Fruit fly (Drosophila melanogaster): ENCODE measurements around the gene TTLL3B.
A peak's percentile ranks its signal among the peaks of the same experiment; 100 is the strongest.

The TTLL3B gene

dm6 chr2L:6693794-6694254 is 38.8 kb upstream of the TTLL3B start (continued):
- TF ChIP-seq sqz (GFP tag; optimal IDR thresholded peaks at IDR 0.05) = peak; percentile 31
- TF ChIP-seq CG4854 (GFP tag; optimal IDR thresholded peaks at IDR 0.05) = no peak
- peak; percentile 19 for TF ChIP-seq CG15011 (GFP tag; optimal IDR thresholded peaks at IDR 0.05)
- TF ChIP-seq Nf-YB (GFP tag; optimal IDR thresholded peaks at IDR 0.05) = peak; percentile 37
- TF ChIP-seq Hand (GFP tag; optimal IDR thresholded peaks at IDR 0.05) = peak; percentile 45
- TF ChIP-seq knrl (GFP tag; IDR thresholded peaks at IDR 0.05; ENCODE audit: partially characterized antibody) = no peak
- TF ChIP-seq usp (GFP tag; optimal IDR thresholded peaks at IDR 0.05) = no peak
- no peak for TF ChIP-seq Hey (tag; optimal IDR thresholded peaks at IDR 0.05)
- no peak for TF ChIP-seq zfh1 (GFP tag; IDR thresholded peaks at IDR 0.05)
- TF ChIP-seq CG30403 (GFP tag; optimal IDR thresholded peaks at IDR 0.05) = peak; percentile 70
- peak in 1 of 2 experiments; percentile 22 for TF ChIP-seq Hr78 (GFP tag; optimal IDR thresholded peaks at IDR 0.05)
- TF ChIP-seq Doc3 (GFP tag; IDR thresholded peaks at IDR 0.05; ENCODE audit: partially characterized antibody) = no peak
- no peak for TF ChIP-seq bab2 (GFP tag; optimal IDR thresholded peaks at IDR 0.05)
- no peak for TF ChIP-seq GATAe (GFP tag; conservative IDR thresholded peaks at IDR 0.05)
- TF ChIP-seq CG33557 (GFP tag; optimal IDR thresholded peaks at IDR 0.05) = peak; percentile 48
- TF ChIP-seq CG13123 (GFP tag; optimal IDR thresholded peaks at IDR 0.05) = no peak
- no peak for TF ChIP-seq CG15073 (GFP tag; optimal IDR thresholded peaks at IDR 0.05)
- TF ChIP-seq az2 (GFP tag; optimal IDR thresholded peaks at IDR 0.05) = peak; percentile 37
- TF ChIP-seq CG10654 (GFP tag; optimal IDR thresholded peaks at IDR 0.05) = no peak
- no peak for TF ChIP-seq D19B (GFP tag; optimal IDR thresholded peaks at IDR 0.05)
- peak; percentile 23 for TF ChIP-seq Xbp1 (GFP tag; optimal IDR thresholded peaks at IDR 0.05)
- TF ChIP-seq NfI (GFP tag; optimal IDR thresholded peaks at IDR 0.05) = no peak
- peak; percentile 29 for TF ChIP-seq CG15601 (tag; optimal IDR thresholded peaks at IDR 0.05)
- TF ChIP-seq CG31224 (GFP tag; IDR thresholded peaks at IDR 0.05) = no peak
- TF ChIP-seq CG32767 (GFP tag; IDR thresholded peaks at IDR 0.05) = no peak
- TF ChIP-seq scrt (GFP tag; optimal IDR thresholded peaks at IDR 0.05) = peak; percentile 20
- TF ChIP-seq CG11695 (GFP tag; IDR thresholded peaks at IDR 0.05) = 0 out of 3 replicates have a peak, but pooled peaks have one; percentile 26
- TF ChIP-seq chif (GFP tag; optimal IDR thresholded peaks at IDR 0.05) = peak in 1 of 2 experiments; percentile 44
- TF ChIP-seq schlank (tag; optimal IDR thresholded peaks at IDR 0.05) = no peak
- TF ChIP-seq CG4617 (GFP tag; optimal IDR thresholded peaks at IDR 0.05; ENCODE audit: borderline replicate concordance) = no peak
- no peak for TF ChIP-seq CG10565 (GFP tag; optimal IDR thresholded peaks at IDR 0.05)
- TF ChIP-seq zen2 (GFP tag; IDR thresholded peaks at IDR 0.05; ENCODE audit: partially characterized antibody) = no peak
- no peak for TF ChIP-seq oc (tag; optimal IDR thresholded peaks at IDR 0.05)
- no peak for TF ChIP-seq CG15514 (GFP tag; optimal IDR thresholded peaks at IDR 0.05)
- no peak for TF ChIP-seq Lim3 (GFP tag; IDR thresholded peaks at IDR 0.05)
- no peak for TF ChIP-seq CG6272 (GFP tag; IDR thresholded peaks at IDR 0.05)
- TF ChIP-seq Dip2 (GFP tag; IDR thresholded peaks at IDR 0.05) = no peak
- TF ChIP-seq CG5245 (GFP tag; optimal IDR thresholded peaks at IDR 0.05) = no peak
- no peak for TF ChIP-seq HLHmδ (GFP tag; optimal IDR thresholded peaks at IDR 0.05)
- peak; percentile 59 for TF ChIP-seq CG17385 (GFP tag; optimal IDR thresholded peaks at IDR 0.05)
- peak; percentile 5 for TF ChIP-seq HmgZ (tag; optimal IDR thresholded peaks at IDR 0.05)
- TF ChIP-seq CG30020 (tag; optimal IDR thresholded peaks at IDR 0.05) = peak; percentile 44
- TF ChIP-seq CHES-1-like (GFP tag; optimal IDR thresholded peaks at IDR 0.05) = no peak
- TF ChIP-seq Hr51 (GFP tag; optimal IDR thresholded peaks at IDR 0.05) = peak in 1 of 2 experiments; percentile 78
- no peak for TF ChIP-seq CG7928 (GFP tag; optimal IDR thresholded peaks at IDR 0.05)
- no peak for TF ChIP-seq bbx (GFP tag; IDR thresholded peaks at IDR 0.05; ENCODE audit: partially characterized antibody)
- TF ChIP-seq row (GFP tag; IDR thresholded peaks at IDR 0.05) = peak; percentile 55
- no peak for TF ChIP-seq Ravus (GFP tag; IDR thresholded peaks at IDR 0.05)
- TF ChIP-seq CG6175 (GFP tag; IDR thresholded peaks at IDR 0.05) = no peak
